Fruit fly (Drosophila melanogaster) whole organism, wandering third instar larva: ENCODE results near the gene CG10550.

Experiments
- Abd-B ChIP-seq: fragments of >200 bp; optimal IDR thresholded peaks from 2 replicates; lab custom pipeline; 2017; ENCODE audit warnings: missing biosample characterization, missing genetic modification characterization
- CG32264 ChIP-seq: fragments of 200-800 bp; sonication (Bioruptor generic); optimal IDR thresholded peaks from 2 replicates; lab custom pipeline; 2016; ENCODE audit warnings: missing biosample characterization, missing genetic modification characterization
- CG9705 ChIP-seq: fragments of 200-800 bp; sonication (Bioruptor generic); optimal IDR thresholded peaks from 2 replicates; lab custom pipeline; 2018; ENCODE audit warnings: missing biosample characterization, mild to moderate bottlenecking, missing genetic modification characterization
- CrebA ChIP-seq: fragments of 200-800 bp; sonication (Bioruptor generic); optimal IDR thresholded peaks from 2 replicates; lab custom pipeline; 2016; ENCODE audit warnings: missing biosample characterization, mild to moderate bottlenecking, missing genetic modification characterization, borderline replicate concordance
- Dfd ChIP-seq: fragments of >200 bp; optimal IDR thresholded peaks from 2 replicates; lab custom pipeline; 2017; ENCODE audit warnings: missing biosample characterization, missing genetic modification characterization
- Dif ChIP-seq: fragments of 200-275, 200-300 bp; sonication (Bioruptor generic); optimal IDR thresholded peaks from 2 replicates; lab custom pipeline; 2018; ENCODE audit warnings: missing biosample characterization, missing genetic modification characterization; ENCODE audit not compliant: partially characterized antibody
- GATAd ChIP-seq: sonication (Bioruptor generic); optimal IDR thresholded peaks from 2 replicates; lab custom pipeline; 2016; ENCODE audit warnings: missing biosample characterization, missing genetic modification characterization
- HLH106 ChIP-seq: fragments of 200-800 bp; optimal IDR thresholded peaks from 3 replicates; lab custom pipeline; 2019; ENCODE audit warnings: missing biosample characterization, mild to moderate bottlenecking, missing genetic modification characterization, moderate library complexity
- Hnf4 ChIP-seq: fragments of 200-800 bp; sonication (Bioruptor generic); optimal IDR thresholded peaks from 2 replicates; lab custom pipeline; 2016; ENCODE audit warnings: missing biosample characterization, mild to moderate bottlenecking, missing genetic modification characterization
- Hr78 ChIP-seq: fragments of >200 bp; optimal IDR thresholded peaks from 2 replicates; lab custom pipeline; 2017; ENCODE audit warnings: missing biosample characterization, missing genetic modification characterization
- Hr83 ChIP-seq: fragments of 200-300 bp; sonication (Bioruptor generic); optimal IDR thresholded peaks from 2 replicates; lab custom pipeline; 2016; ENCODE audit warnings: missing biosample characterization, mild to moderate bottlenecking, missing genetic modification characterization, moderate library complexity; ENCODE audit not compliant: poor library complexity, severe bottlenecking
- Jra ChIP-seq: sonication (Bioruptor generic); optimal IDR thresholded peaks from 2 replicates; lab custom pipeline; 2016; ENCODE audit warnings: missing biosample characterization, missing genetic modification characterization
- Mio ChIP-seq: sonication (Bioruptor generic); optimal IDR thresholded peaks from 2 replicates; lab custom pipeline; 2016; ENCODE audit warnings: missing biosample characterization, missing genetic modification characterization
- Myc ChIP-seq: fragments of >200 bp; optimal IDR thresholded peaks from 2 replicates; lab custom pipeline; 2017
- N ChIP-seq: fragments of >200 bp; optimal IDR thresholded peaks from 2 replicates; lab custom pipeline; 2018; ENCODE audit warnings: missing biosample characterization, missing external identifiers, missing genetic modification characterization
- OdsH ChIP-seq: fragments of 200-800 bp; sonication (Bioruptor generic); optimal IDR thresholded peaks from 2 replicates; lab custom pipeline; 2016; ENCODE audit warnings: missing biosample characterization, mild to moderate bottlenecking, missing genetic modification characterization
- Rel ChIP-seq, 2 experiments: fragments of 200-800 bp; sonication (Bioruptor generic) in 1 of 2; optimal IDR thresholded peaks; 2 replicates in 1 of 2; 3 replicates in 1 of 2; lab custom pipeline; 2016 to 2019; ENCODE audit warnings: mild to moderate bottlenecking in 2 of 2, missing biosample characterization in 2 of 2, missing genetic modification characterization in 2 of 2, moderate library complexity in 1 of 2
- Sp1 ChIP-seq: fragments of 200-800 bp; sonication (Bioruptor generic); optimal IDR thresholded peaks from 3 replicates; lab custom pipeline; 2019; ENCODE audit warnings: missing biosample characterization, mild to moderate bottlenecking, missing genetic modification characterization, moderate library complexity
- Vsx2 ChIP-seq: fragments of 200-300, 225-300 bp; sonication (Bioruptor generic); optimal IDR thresholded peaks from 2 replicates; lab custom pipeline; 2018; ENCODE audit warnings: missing biosample characterization, missing genetic modification characterization; ENCODE audit not compliant: partially characterized antibody
- br ChIP-seq: fragments of 200-800 bp; sonication (Bioruptor generic); optimal IDR thresholded peaks from 2 replicates; lab custom pipeline; 2016; ENCODE audit warnings: missing biosample characterization, missing genetic modification characterization
- brk ChIP-seq: fragments of 200-800 bp; sonication (Bioruptor generic); optimal IDR thresholded peaks from 2 replicates; lab custom pipeline; 2016; ENCODE audit warnings: missing biosample characterization, mild to moderate bottlenecking, missing genetic modification characterization
- dl ChIP-seq, 2 experiments: fragments of 175-275, 200-275 bp in 1 of 2; fragments of 200-275 bp in 1 of 2; sonication (Bioruptor generic); optimal IDR thresholded peaks; lab custom pipeline; 2018; ENCODE audit warnings: mild to moderate bottlenecking in 2 of 2, missing biosample characterization in 2 of 2, missing genetic modification characterization in 2 of 2, moderate library complexity in 2 of 2; ENCODE audit not compliant: partially characterized antibody in 2 of 2, insufficient read depth in 1 of 2
- dmrt93B ChIP-seq: fragments of 200-800 bp; sonication (Bioruptor generic); optimal IDR thresholded peaks from 2 replicates; lab custom pipeline; 2018; ENCODE audit warnings: missing biosample characterization, mild to moderate bottlenecking, missing genetic modification characterization
- dsf ChIP-seq: sonication (Bioruptor generic); optimal IDR thresholded peaks from 2 replicates; lab custom pipeline; 2016; ENCODE audit warnings: missing biosample characterization, missing genetic modification characterization, borderline replicate concordance
- ey ChIP-seq: fragments of 200-800 bp; sonication (Bioruptor generic); optimal IDR thresholded peaks from 2 replicates; lab custom pipeline; 2016; ENCODE audit warnings: missing biosample characterization, missing genetic modification characterization
- foxo ChIP-seq, 2 experiments: fragments of 200-800 bp; sonication (Bioruptor generic); optimal IDR thresholded peaks; 2 replicates in 1 of 2; 3 replicates in 1 of 2; lab custom pipeline; 2016 to 2017; ENCODE audit warnings: missing biosample characterization in 2 of 2, missing genetic modification characterization in 2 of 2
- fru ChIP-seq: fragments of 200-800 bp; sonication (Bioruptor generic); optimal IDR thresholded peaks from 3 replicates; lab custom pipeline; 2016; ENCODE audit warnings: missing biosample characterization, mild to moderate bottlenecking, missing genetic modification characterization
- h ChIP-seq: fragments of 200-800 bp; sonication (Bioruptor generic); optimal IDR thresholded peaks from 3 replicates; lab custom pipeline; 2016; ENCODE audit warnings: missing biosample characterization, mild to moderate bottlenecking, missing genetic modification characterization
- jim ChIP-seq: fragments of 175-275, 200-325 bp; sonication (Bioruptor generic); optimal IDR thresholded peaks from 2 replicates; lab custom pipeline; 2016; ENCODE audit warnings: missing biosample characterization, mild to moderate bottlenecking, missing genetic modification characterization
- lola ChIP-seq: fragments of >200 bp; optimal IDR thresholded peaks from 2 replicates; lab custom pipeline; 2017; ENCODE audit warnings: missing biosample characterization, missing genetic modification characterization
- pan ChIP-seq: fragments of >200 bp; optimal IDR thresholded peaks from 2 replicates; lab custom pipeline; 2017
- psq ChIP-seq: fragments of 200-800 bp; sonication (Bioruptor generic); optimal IDR thresholded peaks from 3 replicates; lab custom pipeline; 2017; ENCODE audit warnings: missing biosample characterization, mild to moderate bottlenecking, missing genetic modification characterization, moderate library complexity
- rgr ChIP-seq: fragments of 200-800 bp; sonication (Bioruptor generic); optimal IDR thresholded peaks from 3 replicates; lab custom pipeline; 2016; ENCODE audit warnings: missing biosample characterization, mild to moderate bottlenecking, missing genetic modification characterization
- sage ChIP-seq: fragments of 200-800 bp; sonication (Bioruptor generic); optimal IDR thresholded peaks from 2 replicates; lab custom pipeline; 2016; ENCODE audit warnings: missing biosample characterization, mild to moderate bottlenecking, missing genetic modification characterization
- sv ChIP-seq: fragments of 200-800 bp; sonication (Bioruptor generic); optimal IDR thresholded peaks from 3 replicates; lab custom pipeline; 2016; ENCODE audit warnings: missing biosample characterization, missing genetic modification characterization
- tai ChIP-seq: sonication (Bioruptor generic); optimal IDR thresholded peaks from 2 replicates; lab custom pipeline; 2016; ENCODE audit warnings: missing biosample characterization, missing genetic modification characterization
- usp ChIP-seq: fragments of >200 bp; optimal IDR thresholded peaks from 2 replicates; lab custom pipeline; 2017; ENCODE audit warnings: missing biosample characterization, missing genetic modification characterization
- woc ChIP-seq: sonication (Bioruptor generic); optimal IDR thresholded peaks from 2 replicates; lab custom pipeline; 2016; ENCODE audit warnings: missing biosample characterization, mild to moderate bottlenecking, missing genetic modification characterization

Gene CG10550

dm6 chr3R:25262322-25262761, 45.8 kb downstream of the CG10550 start, which contains the start of the genes Kdsr and CG11858:
Gene Kdsr (minus strand): TSS chr3R:25262498.
Gene CG11858 (plus strand): TSS chr3R:25262741.
- peak; percentile 72 for TF ChIP-seq br (GFP tag; lab: Kevin White, UChicago)
- no peak for TF ChIP-seq brk
- no peak for TF ChIP-seq usp (GFP tag; lab: Kevin White, UChicago)
- no peak for TF ChIP-seq Mio (GFP tag; lab: Kevin White, UChicago)
- TF ChIP-seq OdsH, result peak; percentile 55
- peak; percentile 83 for TF ChIP-seq h (GFP tag; lab: Kevin White, UChicago)
- no peak for TF ChIP-seq Dfd
- TF ChIP-seq dsf (GFP tag; lab: Kevin White, UChicago), result no peak
- no peak for TF ChIP-seq Dif (GFP tag; lab: Kevin White, UChicago)
- peak; percentile 75 for TF ChIP-seq fru
- no peak for TF ChIP-seq Hr83 (GFP tag; lab: Kevin White, UChicago)
- TF ChIP-seq Jra (GFP tag; lab: Kevin White, UChicago), result peak; percentile 62
- TF ChIP-seq Rel (GFP tag; optimal IDR thresholded peaks at IDR 0.05; lab: Kevin White, UChicago), result no peak
- TF ChIP-seq Rel (tag; optimal IDR thresholded peaks at IDR 0.05; lab: Kevin White, UChicago), result peak; percentile 53
- no peak for TF ChIP-seq Abd-B
- TF ChIP-seq CG9705 (GFP tag; lab: Kevin White, UChicago), result peak; percentile 72
- peak; percentile 67 for TF ChIP-seq sv
- peak; percentile 75 for TF ChIP-seq ey (GFP tag; lab: Kevin White, UChicago)
- no peak for TF ChIP-seq Vsx2 (GFP tag; lab: Kevin White, UChicago)
- peak; percentile 74 for TF ChIP-seq Sp1 (GFP tag; lab: Kevin White, UChicago)
- peak; percentile 72 for TF ChIP-seq HLH106
- no peak for TF ChIP-seq dmrt93B (GFP tag; lab: Kevin White, UChicago)
- peak; percentile 52 for TF ChIP-seq psq
- TF ChIP-seq CrebA (GFP tag; lab: Kevin White, UChicago), result no peak
- no peak for TF ChIP-seq Hr78 (GFP tag; lab: Kevin White, UChicago)
- TF ChIP-seq GATAd, result peak; percentile 57
- TF ChIP-seq jim, result no peak
- peak; percentile 71 for TF ChIP-seq rgr (GFP tag; lab: Kevin White, UChicago)
- TF ChIP-seq Myc, result peak; percentile 99
- no peak for TF ChIP-seq N
- TF ChIP-seq pan (lab: Kevin White, UChicago), result no peak
- peak; percentile 93 for TF ChIP-seq woc (GFP tag; lab: Kevin White, UChicago)
- peak; percentile 25 to 79 for TF ChIP-seq foxo (GFP tag; optimal IDR thresholded peaks at IDR 0.05; lab: Kevin White, UChicago)
- peak; percentile 36 for TF ChIP-seq CG32264 (GFP tag; lab: Kevin White, UChicago)
- TF ChIP-seq dl (GFP tag; optimal IDR thresholded peaks at IDR 0.05; lab: Kevin White, UChicago; ENCODE audit: insufficient read depth in 1 of 2, partially characterized antibody in 2 of 2), result no peak
- TF ChIP-seq Hnf4 (GFP tag; lab: Kevin White, UChicago), result no peak
- TF ChIP-seq tai, result no peak
- TF ChIP-seq sage (GFP tag; lab: Kevin White, UChicago), result no peak
- TF ChIP-seq lola, result no peak

dm6 chr3R:25260670-25261069, 47.5 kb downstream of the CG10550 start:
- TF ChIP-seq psq (no peak), Hr78 (GFP tag; lab: Kevin White, UChicago) (no peak), br (GFP tag; lab: Kevin White, UChicago) (no peak), lola (no peak), dl (GFP tag; optimal IDR thresholded peaks at IDR 0.05; lab: Kevin White, UChicago; ENCODE audit: insufficient read depth in 1 of 2, partially characterized antibody in 2 of 2) (no peak), tai (no peak), Jra (GFP tag; lab: Kevin White, UChicago) (no peak), sage (GFP tag; lab: Kevin White, UChicago) (no peak), dmrt93B (GFP tag; lab: Kevin White, UChicago) (no peak), N (no peak), GATAd (no peak), HLH106 (no peak), woc (GFP tag; lab: Kevin White, UChicago) (no peak), Mio (GFP tag; lab: Kevin White, UChicago) (no peak), rgr (GFP tag; lab: Kevin White, UChicago) (no peak), CrebA (GFP tag; lab: Kevin White, UChicago) (no peak)
